Fruit fly (Drosophila melanogaster) whole organism: ENCODE data around the gene LysD.
A peak's percentile ranks its signal among the peaks of the same experiment; 100 is the strongest.

Experiments used
- CG8478 ChIP-seq: fragments of >200 bp; optimal IDR thresholded peaks from 2 replicates; lab custom pipeline; 2018; ENCODE audit warnings: inconsistent platforms
- Dll ChIP-seq: fragments of >200 bp; optimal IDR thresholded peaks from 2 replicates; lab custom pipeline; 2017
- EcR ChIP-seq, 2 experiments: fragments of >200 bp; optimal IDR thresholded peaks; 2 replicates each; lab custom pipeline; 2017; ENCODE audit warnings: missing biosample characterization in 2 of 2, missing genetic modification characterization in 2 of 2, missing genetic modification reagents in 2 of 2
- pan ChIP-seq: fragments of >200 bp; optimal IDR thresholded peaks from 2 replicates; lab custom pipeline; 2017
- psq ChIP-seq: fragments of >200 bp; optimal IDR thresholded peaks from 2 replicates; lab custom pipeline; 2017
- usp ChIP-seq: fragments of >200 bp; optimal IDR thresholded peaks from 2 replicates; lab custom pipeline; 2017; ENCODE audit warnings: missing biosample characterization, missing genetic modification characterization, mixed read lengths

The LysD gene

dm6 chr3L:1200357-1201051, 10.5 kb downstream of the LysD start, which contains the start of gene mwh:
mwh (plus strand) TSS chr3L:1200786.
- no peak for TF ChIP-seq pan
- TF ChIP-seq CG8478: no peak
- TF ChIP-seq usp (GFP tag; lab: Kevin White, UChicago): no peak
- no peak for TF ChIP-seq psq (lab: Kevin White, UChicago)
- TF ChIP-seq Dll: no peak
- no peak for TF ChIP-seq EcR (GFP tag; optimal IDR thresholded peaks at IDR 0.05; lab: Kevin White, UChicago)

- no peak for TF ChIP-seq psq (lab: Kevin White, UChicago)
- TF ChIP-seq pan: no peak
- no peak for TF ChIP-seq CG8478
- TF ChIP-seq EcR (GFP tag; optimal IDR thresholded peaks at IDR 0.05; lab: Kevin White, UChicago): no peak
Observed at dm6 chr3L:1195868-1196552, 15.0 kb downstream of the LysD start, which contains the start of gene Aplip1. Aplip1 (plus strand) TSS chr3L:1196317.

dm6 chr3L:1195202-1195601, 15.8 kb downstream of the LysD start, which contains the start of gene LysX:
LysX (minus strand) TSS chr3L:1195302.
- TF ChIP-seq CG8478: no peak
- no peak for TF ChIP-seq psq (lab: Kevin White, UChicago)
- TF ChIP-seq pan: no peak
- no peak for TF ChIP-seq EcR (GFP tag; optimal IDR thresholded peaks at IDR 0.05; lab: Kevin White, UChicago)
- no peak for TF ChIP-seq usp (GFP tag; lab: Kevin White, UChicago)
- TF ChIP-seq Dll: no peak

- TF ChIP-seq Dll: no peak
- TF ChIP-seq CG8478: no peak
- no peak for TF ChIP-seq usp (GFP tag; lab: Kevin White, UChicago)
- no peak for TF ChIP-seq pan
- no peak for TF ChIP-seq EcR (GFP tag; optimal IDR thresholded peaks at IDR 0.05; lab: Kevin White, UChicago)
- no peak for TF ChIP-seq psq (lab: Kevin White, UChicago)
Observed at dm6 chr3L:1193123-1193844, 17.7 kb downstream of the LysD start, which contains the start of gene Trhn. Trhn (minus strand) TSS chr3L:1193173.

- TF ChIP-seq usp (GFP tag; lab: Kevin White, UChicago) (no peak), Dll (no peak), EcR (GFP tag; optimal IDR thresholded peaks at IDR 0.05; lab: Kevin White, UChicago) (no peak), psq (lab: Kevin White, UChicago) (no peak), CG8478 (no peak), pan (no peak)
Observed at dm6 chr3L:1188936-1189659, 21.9 kb downstream of the LysD start, which contains the start of gene CG13912. CG13912 (plus strand) TSS chr3L:1189588.

- no peak for TF ChIP-seq pan
- no peak for TF ChIP-seq psq (lab: Kevin White, UChicago)
- no peak for TF ChIP-seq EcR (GFP tag; optimal IDR thresholded peaks at IDR 0.05; lab: Kevin White, UChicago)
- TF ChIP-seq Dll: no peak
- TF ChIP-seq usp (GFP tag; lab: Kevin White, UChicago): no peak
- no peak for TF ChIP-seq CG8478
Observed at dm6 chr3L:1183467-1183866, 27.5 kb downstream of the LysD start.

- TF ChIP-seq Dll (peak; percentile 83), psq (lab: Kevin White, UChicago) (no peak), CG8478 (peak; percentile 75)
Observed at dm6 chr3L:1178115-1178583, 32.8 kb downstream of the LysD start.

- TF ChIP-seq CG8478 (no peak), Dll (peak; percentile 47), psq (lab: Kevin White, UChicago) (no peak), usp (GFP tag; lab: Kevin White, UChicago) (no peak)
Observed at dm6 chr3L:1177085-1177484, 33.9 kb downstream of the LysD start, which contains the start of gene bab2. bab2 (minus strand) TSS chr3L:1177276.

dm6 chr3L:1176515-1176914, 34.5 kb downstream of the LysD start:
- no peak for TF ChIP-seq usp (GFP tag; lab: Kevin White, UChicago)
- TF ChIP-seq psq (lab: Kevin White, UChicago): no peak
- TF ChIP-seq pan: no peak
- no peak for TF ChIP-seq Dll
- TF ChIP-seq CG8478: no peak
- no peak for TF ChIP-seq EcR (GFP tag; optimal IDR thresholded peaks at IDR 0.05; lab: Kevin White, UChicago)

dm6 chr3L:1172858-1173257, 38.1 kb downstream of the LysD start:
- TF ChIP-seq psq (lab: Kevin White, UChicago) (no peak), Dll (no peak), CG8478 (no peak), usp (GFP tag; lab: Kevin White, UChicago) (no peak), pan (no peak), EcR (GFP tag; optimal IDR thresholded peaks at IDR 0.05; lab: Kevin White, UChicago) (no peak)

dm6 chr3L:1170611-1171010, 40.4 kb downstream of the LysD start:
- TF ChIP-seq CG8478 (no peak), Dll (no peak), EcR (GFP tag; optimal IDR thresholded peaks at IDR 0.05; lab: Kevin White, UChicago) (no peak), psq (lab: Kevin White, UChicago) (no peak), usp (GFP tag; lab: Kevin White, UChicago) (no peak), pan (no peak)
